Worm (Caenorhabditis elegans): ENCODE data around the gene ltah-1.2.

ltah-1.2 gene

ce11 chrIV:3642189-3642588 is 29.3 kb upstream of the ltah-1.2 start, which contains the start of gene CC8.3:
CC8.3 (minus strand) TSS chrIV:3642289.
- TF ChIP-seq unc-42 (tag; optimal IDR thresholded peaks at IDR 0.05) (no peak), ztf-16 (tag; optimal IDR thresholded peaks at IDR 0.05) (no peak), fax-1 (tag; optimal IDR thresholded peaks at IDR 0.05) (no peak), T23F11.4 (GFP tag; optimal IDR thresholded peaks at IDR 0.05) (no peak), ceh-31 (tag; optimal IDR thresholded peaks at IDR 0.05) (no peak), eyg-1 (tag; optimal IDR thresholded peaks at IDR 0.05) (no peak), K02D7.2 (tag; optimal IDR thresholded peaks at IDR 0.05) (no peak), pqm-1 (tag; optimal IDR thresholded peaks at IDR 0.05) (no peak)

- TF ChIP-seq C08G9.2 (tag; optimal IDR thresholded peaks at IDR 0.05) (peak; percentile 22), K09A11.1 (tag; optimal IDR thresholded peaks at IDR 0.05; ENCODE audit: insufficient read depth) (no peak), elt-4 (tag; optimal IDR thresholded peaks at IDR 0.05) (no peak)
Measured at ce11 chrIV:3638250-3638926, 25.5 kb upstream of the ltah-1.2 start.

ce11 chrIV:3636528-3637129 is 23.8 kb upstream of the ltah-1.2 start, which contains the start of gene madf-9:
madf-9 (plus strand) TSS chrIV:3637079.
- no peak for TF ChIP-seq fkh-10 (GFP tag; optimal IDR thresholded peaks at IDR 0.05)
- TF ChIP-seq K09A11.1 (tag; optimal IDR thresholded peaks at IDR 0.05; ENCODE audit: insufficient read depth), result no peak
- TF ChIP-seq npax-4 (tag; optimal IDR thresholded peaks at IDR 0.05), result no peak
- peak; percentile 63 for TF ChIP-seq pros-1 (tag; optimal IDR thresholded peaks at IDR 0.05)
- peak; percentile 62 for TF ChIP-seq nfya-1 (tag; optimal IDR thresholded peaks at IDR 0.05)
- peak; percentile 27 for TF ChIP-seq ref-2 (tag; optimal IDR thresholded peaks at IDR 0.05)
- peak; percentile 32 for TF ChIP-seq ceh-19 (GFP tag; optimal IDR thresholded peaks at IDR 0.05)
- TF ChIP-seq ceh-30 (tag; optimal IDR thresholded peaks at IDR 0.05), result no peak
- TF ChIP-seq dve-1 (tag; optimal IDR thresholded peaks at IDR 0.05), result peak; percentile 36
- no peak for TF ChIP-seq nhr-11 (tag; optimal IDR thresholded peaks at IDR 0.05)
- TF ChIP-seq ceh-9 (tag; optimal IDR thresholded peaks at IDR 0.05), result no peak
- TF ChIP-seq pqm-1 (tag; optimal IDR thresholded peaks at IDR 0.05), result no peak
- TF ChIP-seq sdc-2 (tag; optimal IDR thresholded peaks at IDR 0.05), result peak; percentile 43
- peak; percentile 67 for TF ChIP-seq ceh-34 (tag; optimal IDR thresholded peaks at IDR 0.05)
- TF ChIP-seq ceh-31 (tag; optimal IDR thresholded peaks at IDR 0.05), result peak; percentile 64
- peak; percentile 41 for TF ChIP-seq hlh-30 (tag; optimal IDR thresholded peaks at IDR 0.05; ENCODE audit: insufficient read depth)
- peak; percentile 32 for TF ChIP-seq C08G9.2 (tag; optimal IDR thresholded peaks at IDR 0.05)
- TF ChIP-seq elt-2 (tag; optimal IDR thresholded peaks at IDR 0.05), result peak; percentile 12
- TF ChIP-seq ama-1 (optimal IDR thresholded peaks at IDR 0.05), result no peak
- TF ChIP-seq hlh-15 (tag; optimal IDR thresholded peaks at IDR 0.05), result no peak
- peak; percentile 21 for TF ChIP-seq fax-1 (tag; optimal IDR thresholded peaks at IDR 0.05)
- peak; percentile 71 for TF ChIP-seq F13H6.1 (tag; optimal IDR thresholded peaks at IDR 0.05)
- peak; percentile 16 for TF ChIP-seq ets-4 (tag; optimal IDR thresholded peaks at IDR 0.05)
- TF ChIP-seq syd-9 (tag; optimal IDR thresholded peaks at IDR 0.05), result peak; percentile 41
- TF ChIP-seq ceh-18 (tag; optimal IDR thresholded peaks at IDR 0.05), result peak; percentile 77
- TF ChIP-seq che-1 (tag; optimal IDR thresholded peaks at IDR 0.05), result no peak
- TF ChIP-seq rnt-1 (tag; optimal IDR thresholded peaks at IDR 0.05), result peak; percentile 28
- peak; percentile 41 for TF ChIP-seq ceh-2 (tag; optimal IDR thresholded peaks at IDR 0.05)
- no peak for TF ChIP-seq ceh-22 (tag; optimal IDR thresholded peaks at IDR 0.05)
- TF ChIP-seq unc-55 (GFP tag; optimal IDR thresholded peaks at IDR 0.05), result no peak
- TF ChIP-seq unc-86 (tag; optimal IDR thresholded peaks at IDR 0.05), result no peak
- TF ChIP-seq pag-3 (tag; optimal IDR thresholded peaks at IDR 0.05; ENCODE audit: borderline replicate concordance), result no peak
- TF ChIP-seq odd-2 (tag; optimal IDR thresholded peaks at IDR 0.05), result no peak
- TF ChIP-seq unc-42 (tag; optimal IDR thresholded peaks at IDR 0.05), result peak; percentile 22
- TF ChIP-seq tbx-2 (tag; optimal IDR thresholded peaks at IDR 0.05), result peak; percentile 61
